Fruit fly (Drosophila melanogaster): ENCODE measurements around the gene Task7.

DNA sequence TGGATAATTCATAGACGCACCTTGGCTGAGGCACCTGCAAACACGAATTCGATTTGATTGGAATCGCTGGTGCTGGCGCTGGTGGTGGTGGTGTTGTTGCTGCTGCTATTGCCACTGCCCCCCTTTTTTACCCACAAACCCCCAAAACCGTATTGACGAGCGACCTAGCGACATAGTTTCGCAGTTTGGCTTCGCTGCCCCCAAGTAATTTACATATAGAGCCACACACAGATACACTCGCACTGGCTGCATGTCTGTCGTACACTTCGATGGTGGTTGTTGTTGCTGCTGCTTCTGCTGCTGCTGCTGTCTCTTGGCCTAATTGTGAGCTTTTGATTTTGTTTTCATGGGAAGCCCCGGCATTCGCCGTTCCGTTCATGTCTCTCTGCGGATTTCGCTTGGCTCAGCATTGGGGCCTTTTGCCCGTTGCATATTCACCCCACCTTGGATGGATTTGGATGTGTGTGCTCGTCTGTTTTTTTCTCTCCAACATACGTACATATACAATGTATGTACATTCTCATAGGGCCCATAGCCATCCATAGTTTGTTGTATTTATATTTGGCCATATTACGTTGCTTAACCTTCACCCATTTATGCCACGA, 12.1 kb upstream of the Task7 start:
- TF ChIP-seq psq (optimal IDR thresholded peaks at IDR 0.05) (no peak), ttk (optimal IDR thresholded peaks at IDR 0.05) (no peak), insv (optimal IDR thresholded peaks at IDR 0.05) (no peak), Myc (optimal IDR thresholded peaks at IDR 0.05) (no peak)

Measured in Kc167 (cell line).